Fruit fly (Drosophila melanogaster) Kc167 (cell line): Measurements from ENCODE around the gene CheB38c.

Experiments used
- Myc ChIP-seq: fragments of >200 bp; optimal IDR thresholded peaks from 2 replicates; lab custom pipeline; 2017; ENCODE audit warnings: missing external identifiers
- Sin3A ChIP-seq: fragments of >200 bp; optimal IDR thresholded peaks from 2 replicates; lab custom pipeline; 2018; ENCODE audit warnings: missing external identifiers
- h ChIP-seq: fragments of >200 bp; optimal IDR thresholded peaks from 3 replicates; lab custom pipeline; 2018; ENCODE audit warnings: missing external identifiers
- insv ChIP-seq: fragments of >200 bp; optimal IDR thresholded peaks from 3 replicates; lab custom pipeline; 2018; ENCODE audit warnings: missing external identifiers
- psq ChIP-seq: fragments of >200 bp; optimal IDR thresholded peaks from 2 replicates; lab custom pipeline; 2017; ENCODE audit warnings: missing external identifiers
- ttk ChIP-seq: sonication (Bioruptor generic); optimal IDR thresholded peaks from 2 replicates; lab custom pipeline; 2017; ENCODE audit warnings: missing external identifiers

dm6 chr2L:20840462-20841038, 19.9 kb upstream of the CheB38c start, which contains the start of gene CG31676:
- no peak for TF ChIP-seq h (lab: Kevin White, UChicago)
- TF ChIP-seq Myc (lab: Kevin White, UChicago) = no peak
- TF ChIP-seq psq (lab: Kevin White, UChicago) = no peak
- TF ChIP-seq Sin3A (lab: Kevin White, UChicago) = no peak
- TF ChIP-seq ttk (lab: Kevin White, UChicago) = no peak
- TF ChIP-seq insv (lab: Kevin White, UChicago) = no peak
